Worm (Caenorhabditis elegans) whole organism, L1 larva: ENCODE results near the gene npr-37.

Experiments
- C34B4.2 ChIP-seq: sonication (generic microtip); optimal IDR thresholded peaks from 2 replicates; lab custom pipeline; 2017; ENCODE audit warnings: mild to moderate bottlenecking, missing genetic modification characterization, missing compliant biosample characterization
- ama-1 ChIP-seq: fragments of 150-350 bp; optimal IDR thresholded peaks from 2 replicates; lab custom pipeline; 2014
- nhr-76 ChIP-seq: sonication (generic microtip); optimal IDR thresholded peaks from 2 replicates; lab custom pipeline; 2017; ENCODE audit warnings: missing biosample characterization, missing genetic modification characterization

DNA sequence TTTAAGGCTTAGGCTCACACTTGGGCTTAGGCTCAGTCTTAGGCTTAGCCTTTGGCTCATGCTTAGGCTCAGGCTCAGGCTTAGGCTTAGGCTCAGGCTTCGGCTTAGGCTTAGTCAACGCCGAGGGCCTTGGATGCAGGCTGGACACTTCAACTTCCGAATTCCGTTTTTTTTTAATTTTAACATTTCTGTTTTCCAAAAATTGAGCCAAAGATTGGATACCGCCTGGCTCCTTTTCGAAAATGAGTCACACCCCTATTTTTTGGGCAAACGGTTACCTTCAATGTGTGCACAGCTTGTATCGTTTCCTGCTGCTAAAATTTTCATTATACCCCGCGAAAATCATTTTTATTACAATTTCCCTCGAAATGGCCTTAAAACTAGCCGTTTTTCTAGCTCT, 25.5 kb downstream of the npr-37 start, which contains the start of gene M04G7.1:
- TF ChIP-seq nhr-76 (tag; lab: Kevin White, UChicago) (no peak), ama-1 (lab: Kevin White, UChicago) (no peak), C34B4.2 (no peak)
